Fruit fly (Drosophila melanogaster): ENCODE results near the gene CG3437.
A peak's percentile ranks its signal among the peaks of the same experiment; 100 is the strongest.

dm6 chr3L:9462247-9462769 lies 4.8 kb upstream of the CG3437 start:
- TF ChIP-seq inv (GFP tag; IDR thresholded peaks at IDR 0.05; ENCODE audit: partially characterized antibody) = no peak
- TF ChIP-seq fd102C (GFP tag; optimal IDR thresholded peaks at IDR 0.05) = peak; percentile 37
- TF ChIP-seq Opbp (GFP tag; IDR thresholded peaks at IDR 0.05; ENCODE audit: partially characterized antibody) = peak; percentile 53; the same call in 2 of the 3 replicates
- peak; percentile 48 for TF ChIP-seq CG3995 (GFP tag; optimal IDR thresholded peaks at IDR 0.05)
- TF ChIP-seq E2f2 (GFP tag; IDR thresholded peaks at IDR 0.05) = peak; percentile 57; the same call in 1 of the 2 replicates
